Worm (Caenorhabditis elegans) whole organism, dauer: Measurements from ENCODE around the gene znf-598.
"Not testable (repeated sequence)": the region's sequence is repeated elsewhere in the genome, so short reads cannot be mapped to it uniquely, and the experiment has no call there.

Experiments used
- unc-62 ChIP-seq: sonication (generic microtip); optimal IDR thresholded peaks from 2 replicates; lab custom pipeline; 2017; ENCODE audit warnings: missing biosample characterization, missing genetic modification reagents, missing genetic modification characterization

The znf-598 gene

DNA sequence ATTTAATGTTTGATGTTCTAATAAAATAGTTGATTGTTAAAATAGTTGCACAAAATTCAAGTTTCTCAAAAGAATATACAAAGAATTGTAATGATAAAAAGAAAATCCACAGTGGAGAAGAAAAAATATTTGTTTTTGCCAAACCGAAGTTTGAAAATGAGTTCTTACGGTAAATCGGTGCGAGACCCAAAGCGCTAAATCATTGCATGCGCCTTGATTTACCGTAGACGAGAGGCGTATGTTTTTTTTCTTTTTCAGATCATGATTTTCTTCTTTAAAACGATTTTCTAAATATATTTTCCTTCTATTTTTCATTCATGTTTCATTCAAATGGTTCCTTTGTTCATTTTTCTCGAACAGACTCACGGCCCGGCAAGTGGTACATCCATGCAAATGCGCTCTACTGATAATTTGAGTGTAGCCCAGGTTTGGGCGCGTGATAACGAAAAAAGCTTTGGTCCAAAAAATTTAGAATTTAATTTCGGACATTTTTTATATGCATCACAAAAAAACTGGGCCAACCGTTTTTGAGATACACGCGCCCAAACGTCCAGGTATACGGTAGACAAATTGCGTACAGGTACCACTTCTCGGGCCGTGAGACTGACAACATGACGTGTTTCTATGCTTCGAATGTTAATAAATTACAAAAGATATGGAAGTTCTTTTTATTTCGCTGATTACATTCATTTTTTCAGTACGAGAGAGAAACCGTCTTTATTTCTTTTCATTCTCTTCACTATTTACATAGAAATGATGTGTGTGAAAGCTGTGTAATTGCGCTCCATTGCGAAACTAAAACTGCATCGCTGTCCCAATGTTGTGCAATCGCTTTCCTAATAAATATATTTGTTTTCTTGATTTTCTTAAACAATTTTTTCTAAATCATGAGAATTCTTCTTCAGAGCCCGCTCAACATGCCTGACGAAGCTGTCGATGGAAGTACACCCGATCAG is at the start of gene znf-598:
znf-598 (plus strand) TSS at position 906 of the 956 bp plus-strand sequence.
- no peak for TF ChIP-seq unc-62

DNA sequence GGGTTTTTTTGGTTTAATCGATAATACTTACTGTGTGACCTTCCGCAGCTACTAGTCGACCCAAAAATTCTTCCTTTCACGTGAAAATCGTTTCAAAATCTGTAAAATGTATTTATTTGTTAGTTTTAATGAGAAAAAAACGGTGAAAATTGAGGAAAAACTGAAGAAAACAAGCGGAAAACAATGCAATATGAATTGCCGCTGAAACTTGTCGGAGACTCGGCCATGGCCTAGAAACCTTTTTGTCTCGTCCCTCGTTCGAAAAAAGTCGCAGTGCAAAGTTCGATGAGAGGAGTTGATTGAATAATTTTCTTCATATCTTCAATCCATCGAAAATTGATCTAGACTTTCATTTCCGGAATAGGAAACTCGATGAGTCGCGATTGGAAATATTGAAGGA is 47.9 kb upstream of the znf-598 start, which contains the start of gene C15F1.8:
C15F1.8 (minus strand) TSS at position 101 of the 400 bp plus-strand sequence.
- TF ChIP-seq unc-62: not testable (repeated sequence)

DNA sequence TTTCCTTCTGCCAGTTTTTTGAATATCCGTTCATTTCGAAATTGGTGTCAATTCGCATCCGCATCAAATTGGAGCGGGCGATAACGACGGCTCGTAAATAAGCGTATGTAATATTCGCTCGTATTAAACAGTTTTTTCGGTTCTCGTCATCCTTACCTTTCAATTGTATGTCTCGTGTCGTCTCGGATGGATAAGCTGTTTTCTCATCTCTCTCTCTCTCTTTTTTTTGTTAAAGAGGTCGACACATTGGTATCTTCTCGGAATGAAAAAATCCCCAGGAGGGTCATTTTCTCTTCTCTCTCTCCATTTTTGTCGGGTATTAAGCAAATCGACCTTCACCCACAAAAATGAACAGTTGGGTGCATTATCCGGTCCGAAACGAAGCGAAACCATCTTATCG is 46.7 kb upstream of the znf-598 start:
- no peak for TF ChIP-seq unc-62

DNA sequence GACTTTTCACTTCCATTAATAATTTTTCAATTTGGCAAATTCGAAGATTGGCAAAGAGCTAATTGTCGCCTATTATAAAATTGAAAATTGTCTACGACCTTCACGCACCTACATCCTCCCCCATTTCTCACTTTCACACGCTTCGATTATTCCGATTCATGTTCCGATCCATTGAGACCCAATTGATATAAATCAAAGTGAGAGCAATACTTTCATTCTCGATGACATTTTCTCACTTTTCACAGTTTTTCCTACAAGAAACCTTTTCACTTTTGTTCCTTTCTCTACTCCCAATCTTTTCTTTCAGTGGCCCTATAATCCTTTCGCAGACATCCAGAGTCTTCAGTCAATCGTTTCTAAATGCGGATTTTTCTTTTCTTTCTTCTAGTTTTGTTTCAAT is 46.0 kb upstream of the znf-598 start, which contains the start of gene C15F1.2:
C15F1.2 (plus strand) TSS at position 308 of the 400 bp plus-strand sequence.
- TF ChIP-seq unc-62: no peak

DNA sequence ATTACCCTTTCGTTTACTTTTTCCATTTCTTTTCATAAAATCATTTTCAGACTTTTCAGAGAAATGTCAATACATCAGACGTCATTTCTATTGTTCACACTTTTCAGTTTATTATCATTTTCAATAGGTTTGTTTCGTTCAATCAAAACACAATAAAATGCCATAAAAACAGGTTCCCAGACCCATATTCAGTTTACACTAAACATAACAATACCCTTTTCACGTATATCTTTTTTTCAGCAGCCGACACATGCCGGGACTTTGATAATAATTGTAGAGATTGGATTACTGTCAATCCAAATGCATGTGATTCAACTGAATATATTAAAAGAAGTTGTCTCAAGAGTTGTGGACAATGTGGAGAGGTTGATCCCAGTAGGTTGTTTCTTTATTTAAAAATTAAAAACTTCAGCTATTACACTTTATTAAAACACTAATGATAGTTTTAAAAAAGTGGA is 35.7 kb upstream of the znf-598 start, which contains the start of gene C15F1.1:
C15F1.1 (plus strand) TSS at position 51 of the 458 bp plus-strand sequence.
- TF ChIP-seq unc-62: no peak

DNA sequence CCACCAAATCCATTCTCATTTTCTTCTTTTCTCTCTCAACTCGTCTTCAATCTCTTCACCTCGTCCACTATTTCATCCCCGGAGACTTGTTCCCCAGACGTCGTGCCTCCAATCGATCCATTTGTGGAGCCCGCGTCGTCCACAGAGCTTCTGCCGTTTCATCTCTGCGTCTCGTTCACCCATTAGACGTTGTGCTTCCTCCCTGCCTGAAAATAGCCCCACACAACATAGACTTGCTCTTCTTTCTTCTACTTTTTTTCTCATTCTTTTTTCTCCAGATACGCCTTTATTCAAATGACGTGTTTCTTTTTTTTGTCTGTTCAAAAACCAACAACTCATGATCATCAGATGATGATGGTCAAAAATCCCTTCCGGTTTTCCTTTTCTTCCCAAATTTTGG is 32.7 kb upstream of the znf-598 start:
- TF ChIP-seq unc-62: no peak

DNA sequence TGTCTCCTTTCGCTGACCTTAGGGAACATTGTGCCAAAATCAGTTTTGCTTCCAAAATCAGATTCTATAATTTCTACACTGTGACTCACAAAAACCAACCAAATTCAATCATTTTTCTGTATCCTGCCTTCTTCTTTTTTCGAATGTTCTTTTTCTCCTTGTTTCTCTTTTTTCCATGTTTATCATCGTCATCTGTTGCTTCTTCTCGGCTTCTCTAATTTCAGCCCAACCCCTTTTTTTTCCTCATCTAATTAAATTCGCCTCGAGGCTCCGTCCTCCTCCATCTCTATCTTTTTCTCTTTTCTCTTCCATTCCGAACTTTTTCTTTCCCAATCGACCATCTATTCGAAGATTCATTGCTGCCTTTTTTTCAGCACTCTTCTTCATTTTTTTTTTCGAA is 30.9 kb upstream of the znf-598 start, which contains the start of gene unc-104:
unc-104 (plus strand) TSS at position 311 of the 400 bp plus-strand sequence.
- TF ChIP-seq unc-62: no peak

DNA sequence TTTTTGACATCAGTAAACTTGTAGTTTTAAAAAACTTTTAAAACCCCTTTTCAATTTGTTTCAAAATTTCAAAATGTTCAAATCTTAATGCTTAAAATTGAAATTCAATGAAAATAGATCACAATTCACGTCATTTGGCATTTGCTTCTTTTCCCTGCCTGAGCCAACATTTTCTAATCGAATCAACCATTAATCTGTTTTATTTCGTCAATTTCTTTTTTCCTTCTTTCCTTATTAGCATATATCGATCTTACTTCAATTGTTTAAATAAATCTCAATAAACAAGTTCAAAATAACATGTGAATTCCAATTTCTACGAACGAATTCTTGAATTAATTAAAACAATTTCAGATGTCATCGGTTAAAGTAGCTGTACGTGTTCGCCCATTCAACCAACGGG is 30.0 kb upstream of the znf-598 start:
- TF ChIP-seq unc-62: no peak

DNA sequence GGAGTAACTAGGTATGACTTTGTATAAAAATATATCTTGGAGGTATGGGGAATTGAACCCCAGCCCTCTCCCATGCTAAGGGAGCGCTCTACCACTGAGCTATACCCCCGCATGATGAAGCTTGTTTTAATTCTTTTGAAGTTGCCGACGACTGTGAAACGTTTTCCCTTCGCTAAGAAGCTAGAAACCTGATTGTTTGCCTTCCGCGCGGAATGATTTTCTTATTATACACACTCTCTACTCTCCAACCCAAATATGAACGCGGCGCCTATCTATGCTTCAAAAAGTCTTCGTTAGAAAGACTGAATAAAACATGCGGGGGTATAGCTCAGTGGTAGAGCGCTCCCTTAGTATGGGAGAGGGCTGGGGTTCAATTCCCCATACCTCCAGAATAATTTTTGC is 22.6 kb upstream of the znf-598 start:
- TF ChIP-seq unc-62: no peak

DNA sequence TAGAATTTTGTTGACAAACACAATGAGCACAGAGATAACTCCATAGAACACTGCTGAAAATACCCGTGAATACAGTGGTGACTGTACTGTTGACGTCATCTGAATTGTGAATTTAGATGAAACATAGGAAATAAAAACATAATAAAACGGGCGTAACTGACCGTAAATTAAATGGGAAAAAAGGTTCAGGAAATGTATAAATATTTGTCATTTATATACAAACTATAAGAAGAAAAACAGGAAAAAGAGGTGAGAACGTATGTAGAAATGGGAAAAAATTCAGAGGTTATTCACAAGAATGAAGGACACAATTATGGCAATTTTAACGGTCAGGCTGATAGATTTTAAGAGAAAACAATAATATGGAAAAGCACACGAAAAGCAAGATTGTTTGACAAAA is 13.0 kb upstream of the znf-598 start, which contains the start of gene sqv-7:
sqv-7 (minus strand) TSS at position 101 of the 400 bp plus-strand sequence.
- TF ChIP-seq unc-62: no peak

DNA sequence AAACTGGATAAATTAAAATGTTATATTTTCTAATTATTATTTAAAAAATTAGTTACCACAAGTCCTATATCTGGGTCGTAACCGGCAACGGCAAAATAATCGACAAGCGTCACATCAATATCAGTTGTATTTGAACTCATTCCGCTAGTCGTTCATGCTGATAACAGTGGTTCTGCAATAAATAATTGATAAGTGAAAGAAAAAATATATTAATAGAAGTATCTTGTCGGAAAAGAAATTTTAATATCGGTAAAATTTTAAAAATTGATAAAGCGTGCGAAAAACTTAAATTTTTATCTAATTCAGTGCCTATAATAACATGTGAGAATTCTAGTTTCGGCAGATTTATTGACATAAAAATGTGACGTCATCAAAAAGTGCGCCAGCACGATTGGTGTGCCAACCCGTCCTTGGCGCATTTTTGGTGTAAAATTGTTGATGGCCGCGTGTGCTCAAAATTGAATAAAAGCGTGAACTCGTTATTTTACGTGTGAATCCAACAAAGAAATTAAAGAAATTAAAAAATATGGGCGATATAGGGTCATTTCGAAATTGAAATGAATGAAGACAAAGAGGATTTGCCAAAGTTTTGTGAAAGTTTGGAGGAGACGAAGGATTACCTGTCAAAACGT is 3.1 kb upstream of the znf-598 start, which contains the start of the genes lst-6 and lst-5:
lst-6 (minus strand) TSS at position 140 of the 632 bp plus-strand sequence.
lst-5 (plus strand) TSS at position 544 of the 632 bp plus-strand sequence.
- no peak for TF ChIP-seq unc-62

DNA sequence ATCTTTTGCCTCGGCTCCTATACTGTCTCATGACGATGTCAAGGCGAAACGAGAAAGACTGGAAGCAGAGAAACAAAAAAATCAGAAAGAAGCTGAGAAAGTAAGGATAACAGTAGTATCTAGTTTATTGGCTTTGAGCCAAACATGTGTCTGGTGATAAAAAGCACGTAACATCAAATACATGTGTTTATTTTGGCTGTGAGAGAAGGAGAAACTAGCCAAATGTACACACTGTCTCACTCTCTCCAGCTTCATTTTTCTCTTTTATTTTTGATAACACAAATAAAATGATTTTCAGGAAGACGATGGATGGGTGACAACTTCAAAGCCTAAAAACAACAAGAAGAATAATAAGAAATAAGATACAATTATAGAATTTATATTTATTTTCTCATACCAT is 3.9 kb downstream of the znf-598 start:
- no peak for TF ChIP-seq unc-62

DNA sequence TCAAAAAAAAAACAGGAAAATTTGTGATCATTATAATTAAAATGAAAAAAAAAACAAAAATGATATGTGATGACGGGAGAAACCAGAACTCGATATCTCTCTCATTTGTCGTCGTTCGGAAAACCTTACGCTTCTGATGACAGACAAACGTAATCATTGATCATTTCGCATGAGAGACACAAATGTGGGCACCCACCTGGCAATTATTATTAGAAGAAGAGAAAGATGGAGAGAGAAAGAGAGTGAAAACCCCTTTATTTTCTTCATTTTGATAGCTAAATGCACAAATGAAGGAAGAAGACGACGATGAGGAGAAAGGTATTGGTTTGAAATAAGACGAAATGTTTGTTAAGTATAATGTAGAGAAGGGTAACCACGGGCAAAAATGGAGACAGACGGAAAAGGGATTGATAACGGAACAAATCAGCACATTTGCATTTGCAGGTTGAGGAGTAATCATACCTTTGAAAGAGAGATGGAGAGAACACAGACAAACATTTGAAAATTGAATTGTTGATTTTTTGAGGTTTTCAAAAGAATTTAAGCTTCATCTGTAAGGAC is 5.6 kb downstream of the znf-598 start:
- TF ChIP-seq unc-62: no peak

DNA sequence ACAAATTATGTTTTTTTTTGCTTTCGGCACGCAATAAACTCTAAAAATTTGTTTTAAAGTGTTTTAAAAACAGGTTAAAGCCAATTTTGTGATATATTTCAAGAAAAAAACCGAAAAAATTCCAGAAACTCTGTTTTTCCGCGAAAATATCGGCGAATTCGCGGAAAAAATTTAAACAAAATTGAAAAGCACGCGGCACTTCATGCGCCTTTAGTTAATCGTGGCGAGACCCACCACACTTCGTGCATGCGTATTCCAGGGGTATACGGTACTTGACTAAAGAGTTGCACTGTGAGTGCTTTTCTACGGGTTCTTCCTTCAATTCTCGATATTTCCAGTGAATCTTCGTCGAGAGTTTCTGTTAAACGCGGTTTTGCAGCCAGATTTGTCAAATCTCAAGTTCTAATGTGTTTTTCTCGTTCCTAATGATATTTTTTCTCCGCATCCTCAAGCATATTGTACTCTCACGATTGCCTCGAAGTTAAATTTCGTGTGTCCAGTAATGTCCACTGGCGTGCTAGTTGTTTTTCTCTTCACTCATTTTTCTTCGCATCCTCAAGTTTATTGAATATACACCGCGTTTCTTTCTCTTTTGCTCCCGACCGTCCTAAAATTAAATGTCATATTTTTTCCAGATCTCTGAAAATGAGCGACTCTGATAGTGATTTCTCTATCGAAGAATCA is 12.2 kb downstream of the znf-598 start, which contains the start of gene cin-4:
cin-4 (plus strand) TSS at position 634 of the 684 bp plus-strand sequence.
- no peak for TF ChIP-seq unc-62

DNA sequence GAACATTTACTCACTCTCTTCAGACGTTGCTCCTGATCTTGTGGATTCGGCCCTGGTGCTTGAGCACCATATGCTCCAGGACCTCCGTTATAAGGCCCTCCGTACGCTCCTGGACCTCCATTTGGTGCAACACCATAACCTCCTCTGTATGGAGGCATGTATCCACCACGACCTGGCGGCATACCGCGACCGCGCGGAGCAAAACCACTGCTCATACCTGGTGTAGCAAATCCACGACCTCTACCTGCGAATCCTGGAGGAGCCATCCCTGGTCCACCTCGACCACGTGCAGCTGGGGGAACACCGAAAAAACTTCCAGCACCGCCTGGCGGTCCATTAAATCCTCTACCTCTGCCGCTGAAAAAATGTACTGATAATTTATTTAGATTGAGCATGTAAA is 23.9 kb downstream of the znf-598 start:
- TF ChIP-seq unc-62: no peak
